Worm (Caenorhabditis elegans): ENCODE measurements around the gene srr-10.

srr-10 gene

ce11 chrV:7761906-7762305, 26.5 kb downstream of the srr-10 start:
- TF ChIP-seq mxl-2 (GFP tag; conservative IDR thresholded peaks at IDR 0.05) (no peak), mdt-29 (GFP tag; IDR thresholded peaks at IDR 0.05) (0 out of 2 replicates have a peak, but pooled peaks have one; percentile 20)

- TF ChIP-seq nhr-10 (tag; optimal IDR thresholded peaks at IDR 0.05) (no peak), Y48G9A.11 (GFP tag; IDR thresholded peaks at IDR 0.05) (no peak), dve-1 (tag; optimal IDR thresholded peaks at IDR 0.05; ENCODE audit: insufficient read depth) (no peak), ceh-62 (tag; optimal IDR thresholded peaks at IDR 0.05) (no peak), vab-7 (GFP tag; IDR thresholded peaks at IDR 0.05) (no peak), lin-15B (tag; optimal IDR thresholded peaks at IDR 0.05) (no peak), daf-12 (tag; optimal IDR thresholded peaks at IDR 0.05) (no peak)
Observed at ce11 chrV:7770961-7771360, 35.5 kb downstream of the srr-10 start, which contains the start of gene frpr-3. TSS of gene frpr-3 (plus strand) at chrV:7771261.

ce11 chrV:7773647-7774046, 38.2 kb downstream of the srr-10 start:
- TF ChIP-seq lir-3 (tag; optimal IDR thresholded peaks at IDR 0.05) (no peak), Y5F2A.4 (GFP tag; optimal IDR thresholded peaks at IDR 0.05) (no peak), saeg-2 (GFP tag; IDR thresholded peaks at IDR 0.05) (no peak), skn-1 (tag; optimal IDR thresholded peaks at IDR 0.05) (no peak), mdl-1 (tag; optimal IDR thresholded peaks at IDR 0.05) (no peak), cey-2 (tag; optimal IDR thresholded peaks at IDR 0.05; ENCODE audit: borderline replicate concordance, insufficient read depth) (no peak), daf-12 (tag; optimal IDR thresholded peaks at IDR 0.05) (no peak), F44E2.7 (GFP tag; IDR thresholded peaks at IDR 0.05) (no peak), ceh-44 (GFP tag; IDR thresholded peaks at IDR 0.05) (no peak), nhr-237 (tag; optimal IDR thresholded peaks at IDR 0.05) (no peak), gei-8 (GFP tag; optimal IDR thresholded peaks at IDR 0.05) (no peak), daf-19 (GFP tag; conservative IDR thresholded peaks at IDR 0.05) (no peak), pha-4 (GFP tag; IDR thresholded peaks at IDR 0.05) (no peak), pha-4 (tag; optimal IDR thresholded peaks at IDR 0.05) (no peak), hlh-11 (tag; optimal IDR thresholded peaks at IDR 0.05) (no peak), madf-9 (GFP tag; conservative IDR thresholded peaks at IDR 0.05) (no peak), ctbp-1 (GFP tag; IDR thresholded peaks at IDR 0.05) (no peak), tra-1 (GFP tag; IDR thresholded peaks at IDR 0.05) (no peak), F10B5.3 (tag; optimal IDR thresholded peaks at IDR 0.05) (no peak), nhr-41 (GFP tag; IDR thresholded peaks at IDR 0.05) (no peak), php-3 (GFP tag; IDR thresholded peaks at IDR 0.05) (no peak)

ce11 chrV:7774143-7774595, 38.8 kb downstream of the srr-10 start, which contains the start of gene grl-10:
TSS of gene grl-10 (plus strand) at chrV:7774545.
- TF ChIP-seq hlh-11 (tag; optimal IDR thresholded peaks at IDR 0.05) (peak; percentile 37), mxl-3 (GFP tag; optimal IDR thresholded peaks at IDR 0.05) (peak; percentile 58), lin-1 (GFP tag; IDR thresholded peaks at IDR 0.05) (no peak), ztf-11 (tag; optimal IDR thresholded peaks at IDR 0.05) (no peak), lin-38 (GFP tag; IDR thresholded peaks at IDR 0.05) (no peak), sdz-12 (GFP tag; optimal IDR thresholded peaks at IDR 0.05) (no peak), nhr-48 (tag; optimal IDR thresholded peaks at IDR 0.05) (peak; percentile 53), zag-1 (tag; optimal IDR thresholded peaks at IDR 0.05) (no peak), rbr-2 (tag; optimal IDR thresholded peaks at IDR 0.05) (no peak), mes-2 (tag; optimal IDR thresholded peaks at IDR 0.05; ENCODE audit: poor library complexity, severe bottlenecking) (no peak), tra-1 (GFP tag; IDR thresholded peaks at IDR 0.05) (no peak)
